Fruit fly (Drosophila melanogaster) whole organism, embryonic: ENCODE results near the gene Lsp1alpha.
A peak's percentile ranks its signal among the peaks of the same experiment; 100 is the strongest.

Source experiments
- CG1024 ChIP-seq: fragments of 200-800 bp; sonication (Bioruptor generic); IDR thresholded peaks from 2 replicates; pipeline ENCODE4 v1.3.6; 2022; ENCODE audit warnings: missing biosample characterization, missing genetic modification characterization
- CG10462 ChIP-seq: fragments of 200-800 bp; sonication (Bioruptor generic); optimal IDR thresholded peaks from 2 replicates; lab custom pipeline; 2016; ENCODE audit warnings: missing biosample characterization, missing genetic modification characterization
- CG10565 ChIP-seq: fragments of 200-800 bp; sonication (Bioruptor generic); optimal IDR thresholded peaks from 3 replicates; lab custom pipeline; 2016; ENCODE audit warnings: missing biosample characterization, mild to moderate bottlenecking, missing genetic modification characterization
- CG11398 ChIP-seq: fragments of 200-800 bp; sonication (Bioruptor generic); optimal IDR thresholded peaks from 2 replicates; lab custom pipeline; 2016; ENCODE audit warnings: missing biosample characterization, missing genetic modification characterization
- CG11504 ChIP-seq: fragments of 200-800 bp; sonication (Bioruptor generic); optimal IDR thresholded peaks from 3 replicates; lab custom pipeline; 2019; ENCODE audit warnings: missing biosample characterization, mild to moderate bottlenecking, missing genetic modification characterization, moderate library complexity
- CG11560 ChIP-seq: fragments of 200-800 bp; sonication (Bioruptor generic); IDR thresholded peaks from 3 replicates; pipeline ENCODE4 v1.3.6; 2022; ENCODE audit warnings: missing biosample characterization, missing genetic modification characterization
- CG13123 ChIP-seq: fragments of 200-800 bp; sonication (Bioruptor generic); optimal IDR thresholded peaks from 2 replicates; lab custom pipeline; 2016; ENCODE audit warnings: missing biosample characterization, missing genetic modification characterization
- CG14014 ChIP-seq: fragments of 200-800 bp; sonication (Bioruptor generic); IDR thresholded peaks from 2 replicates; pipeline ENCODE4 v1.3.6; 2022; ENCODE audit warnings: missing biosample characterization, missing genetic modification characterization
- CG14050 ChIP-seq: fragments of 200-800 bp; sonication (Bioruptor generic); IDR thresholded peaks from 3 replicates; pipeline ENCODE4 v1.3.6; 2022; ENCODE audit warnings: missing biosample characterization, missing genetic modification characterization
- CG14860 ChIP-seq: fragments of 200-800 bp; sonication (Bioruptor generic); IDR thresholded peaks from 3 replicates; pipeline ENCODE4 v1.3.6; 2022; ENCODE audit warnings: missing biosample characterization, missing genetic modification characterization; ENCODE audit not compliant: partially characterized antibody
- CG14965 ChIP-seq: fragments of 200-800 bp; sonication (Bioruptor generic); optimal IDR thresholded peaks from 2 replicates; lab custom pipeline; 2016; ENCODE audit warnings: missing biosample characterization, missing genetic modification characterization, borderline replicate concordance
- CG2678 ChIP-seq: fragments of 200-800 bp; sonication (Bioruptor generic); optimal IDR thresholded peaks from 3 replicates; lab custom pipeline; 2019; ENCODE audit warnings: missing biosample characterization, mild to moderate bottlenecking, missing genetic modification characterization, moderate library complexity
- CG30403 ChIP-seq: fragments of 200-800 bp; sonication (Bioruptor generic); optimal IDR thresholded peaks from 3 replicates; lab custom pipeline; 2016; ENCODE audit warnings: missing biosample characterization, missing genetic modification characterization
- CG32772 ChIP-seq: fragments of 200-800 bp; sonication (Bioruptor generic); IDR thresholded peaks from 2 replicates; pipeline ENCODE4 v1.3.6; 2022; ENCODE audit warnings: missing biosample characterization, missing genetic modification characterization
- CG3726 ChIP-seq: fragments of 200-800 bp; sonication (Bioruptor generic); IDR thresholded peaks from 3 replicates; pipeline ENCODE4, ENCODE4 v1.3.6; 2022; ENCODE audit warnings: missing biosample characterization, missing genetic modification characterization
- CG5180 ChIP-seq: fragments of 200-800 bp; sonication (Bioruptor generic); optimal IDR thresholded peaks from 3 replicates; lab custom pipeline; 2017; ENCODE audit warnings: missing biosample characterization, missing genetic modification characterization, mild to moderate bottlenecking, moderate library complexity, missing genetic modification reagents
- CG6791 ChIP-seq: fragments of 200-800 bp; sonication (Bioruptor generic); IDR thresholded peaks from 3 replicates; pipeline ENCODE4 v1.3.6; 2022; ENCODE audit warnings: missing biosample characterization, missing genetic modification characterization; ENCODE audit not compliant: partially characterized antibody
- CG6813 ChIP-seq: fragments of 200-800 bp; sonication (Bioruptor generic); optimal IDR thresholded peaks from 2 replicates; lab custom pipeline; 2017; ENCODE audit warnings: missing biosample characterization, missing genetic modification characterization, mild to moderate bottlenecking, moderate library complexity, missing genetic modification reagents
- CG6854 ChIP-seq: fragments of 200-800 bp; sonication (Bioruptor generic); optimal IDR thresholded peaks from 3 replicates; lab custom pipeline; 2017; ENCODE audit warnings: missing biosample characterization, mild to moderate bottlenecking, missing genetic modification characterization
- CG7963 ChIP-seq: fragments of 200-800 bp; sonication (Bioruptor generic); IDR thresholded peaks from 3 replicates; pipeline ENCODE4 v1.3.6; 2022; ENCODE audit warnings: missing biosample characterization, missing genetic modification characterization; ENCODE audit not compliant: partially characterized antibody
- CrebB ChIP-seq: fragments of 200-800 bp; sonication (Bioruptor generic); optimal IDR thresholded peaks from 3 replicates; lab custom pipeline; 2018; ENCODE audit warnings: missing biosample characterization, mild to moderate bottlenecking, missing genetic modification characterization
- Deaf1 ChIP-seq: fragments of 200-800 bp; optimal IDR thresholded peaks from 3 replicates; lab custom pipeline; 2019; ENCODE audit warnings: missing biosample characterization, mild to moderate bottlenecking, missing genetic modification characterization, moderate library complexity
- Dek ChIP-seq: fragments of 200-800 bp; sonication (Bioruptor generic); optimal IDR thresholded peaks from 3 replicates; lab custom pipeline; 2019; ENCODE audit warnings: missing biosample characterization, mild to moderate bottlenecking, missing genetic modification characterization, moderate library complexity
- Ets65A ChIP-seq: fragments of 200-800 bp; sonication (Bioruptor generic); peaks from one replicate; lab custom pipeline; 2016; ENCODE audit warnings: missing biosample characterization, missing genetic modification characterization
- GATAe ChIP-seq: fragments of 200-800 bp; sonication (Bioruptor generic); conservative IDR thresholded peaks from 2 replicates; pipeline ENCODE4 v1.3.6; 2022; ENCODE audit warnings: missing biosample characterization, missing genetic modification characterization
- Hand ChIP-seq: fragments of 200-800 bp; sonication (Bioruptor generic); optimal IDR thresholded peaks from 2 replicates; lab custom pipeline; 2017; ENCODE audit warnings: mild to moderate bottlenecking, missing biosample characterization, missing genetic modification reagents, missing genetic modification characterization
- MTF-1 ChIP-seq: fragments of 200-800 bp; sonication (Bioruptor generic); optimal IDR thresholded peaks from 2 replicates; lab custom pipeline; 2018; ENCODE audit warnings: missing biosample characterization, mild to moderate bottlenecking, missing genetic modification characterization, borderline replicate concordance
- Med ChIP-seq: fragments of 200-800 bp; sonication (Bioruptor generic); peaks from one replicate; lab custom pipeline; 2016; ENCODE audit warnings: missing biosample characterization, missing genetic modification characterization, mild to moderate bottlenecking, inconsistent platforms, moderate library complexity
- NC2β ChIP-seq: fragments of 200-800 bp; sonication (Bioruptor generic); optimal IDR thresholded peaks from 2 replicates; lab custom pipeline; 2016; ENCODE audit warnings: missing biosample characterization, missing genetic modification characterization
- NfI ChIP-seq: fragments of 200-800 bp; sonication (Bioruptor generic); optimal IDR thresholded peaks from 3 replicates; lab custom pipeline; 2018; ENCODE audit warnings: missing biosample characterization, mild to moderate bottlenecking, missing genetic modification characterization, moderate library complexity
- Rfx ChIP-seq: fragments of 200-800 bp; sonication (Bioruptor generic); IDR thresholded peaks from 2 replicates; pipeline ENCODE4 v1.3.6; 2022; ENCODE audit warnings: missing biosample characterization, missing genetic modification characterization
- Scr ChIP-seq: fragments of 200-800 bp; sonication (Bioruptor generic); IDR thresholded peaks from 2 replicates; pipeline ENCODE4 v1.3.6; 2022; ENCODE audit warnings: missing biosample characterization, missing genetic modification characterization; ENCODE audit not compliant: partially characterized antibody
- Sin3A ChIP-seq: fragments of >200 bp; optimal IDR thresholded peaks from 2 replicates; lab custom pipeline; 2018
- Sox102F ChIP-seq: fragments of 200-800 bp; sonication (Bioruptor generic); optimal IDR thresholded peaks from 2 replicates; lab custom pipeline; 2018; ENCODE audit warnings: missing biosample characterization, mild to moderate bottlenecking, missing genetic modification characterization, moderate library complexity
- TFAM ChIP-seq: fragments of 200-800 bp; sonication (Bioruptor generic); optimal IDR thresholded peaks from 2 replicates; lab custom pipeline; 2017; ENCODE audit warnings: missing biosample characterization, missing genetic modification characterization, inconsistent platforms
- chif ChIP-seq, 2 experiments: fragments of 200-800 bp; sonication (Bioruptor generic); optimal IDR thresholded peaks; 3 replicates each; lab custom pipeline; 2016; ENCODE audit warnings: missing biosample characterization in 2 of 2, missing genetic modification characterization in 2 of 2
- corto ChIP-seq: fragments of 200-800 bp; sonication (Bioruptor generic); optimal IDR thresholded peaks from 2 replicates; lab custom pipeline; 2016; ENCODE audit warnings: missing biosample characterization, mild to moderate bottlenecking, missing genetic modification characterization, moderate library complexity
- crol ChIP-seq: fragments of 200-800 bp; sonication (Bioruptor generic); IDR thresholded peaks from 2 replicates; pipeline ENCODE4 v1.3.6; 2022; ENCODE audit warnings: missing biosample characterization, missing genetic modification characterization
- dpn ChIP-seq, 2 experiments: fragments of 200-800 bp; sonication (Bioruptor generic); optimal IDR thresholded peaks; 3 replicates each; lab custom pipeline; 2016; ENCODE audit warnings: missing biosample characterization in 2 of 2, missing genetic modification characterization in 2 of 2
- ewg ChIP-seq: fragments of 200-800 bp; sonication (Bioruptor generic); optimal IDR thresholded peaks from 3 replicates; lab custom pipeline; 2017; ENCODE audit warnings: mild to moderate bottlenecking, missing biosample characterization, missing genetic modification reagents, missing genetic modification characterization
- fd102C ChIP-seq: fragments of 200-800 bp; sonication (Bioruptor generic); optimal IDR thresholded peaks from 2 replicates; lab custom pipeline; 2018; ENCODE audit warnings: missing biosample characterization, mild to moderate bottlenecking, missing genetic modification characterization, moderate library complexity
- grau ChIP-seq: fragments of 200-800 bp; optimal IDR thresholded peaks from 3 replicates; lab custom pipeline; 2019; ENCODE audit warnings: missing biosample characterization, mild to moderate bottlenecking, missing genetic modification characterization, moderate library complexity
- hb ChIP-seq: fragments of 200-800 bp; sonication (Bioruptor generic); IDR thresholded peaks from 3 replicates; pipeline ENCODE4 v1.3.6; 2022; ENCODE audit warnings: missing biosample characterization, missing genetic modification characterization; ENCODE audit not compliant: partially characterized antibody
- lola ChIP-seq, 3 experiments: fragments of >200 bp in 2 of 3; fragments of 200-800 bp in 1 of 3; sonication (Bioruptor generic) in 1 of 3; optimal IDR thresholded peaks; 2 replicates each; lab custom pipeline; 2017 to 2019; ENCODE audit warnings: missing biosample characterization in 3 of 3, missing genetic modification characterization in 3 of 3, mild to moderate bottlenecking in 1 of 3, moderate library complexity in 1 of 3
- mam ChIP-seq: fragments of 200-800 bp; sonication (Bioruptor generic); optimal IDR thresholded peaks from 3 replicates; lab custom pipeline; 2016; ENCODE audit warnings: missing biosample characterization, missing genetic modification characterization
- pho ChIP-seq: fragments of 200-800 bp; sonication (Bioruptor generic); optimal IDR thresholded peaks from 2 replicates; lab custom pipeline; 2016; ENCODE audit warnings: missing biosample characterization, missing genetic modification characterization
- pum ChIP-seq: fragments of 200-800 bp; sonication (Bioruptor generic); optimal IDR thresholded peaks from 2 replicates; lab custom pipeline; 2016; ENCODE audit warnings: missing biosample characterization, missing genetic modification characterization
- sens-2 ChIP-seq: fragments of 200-800 bp; sonication (Bioruptor generic); IDR thresholded peaks from 2 replicates; pipeline ENCODE4 v1.3.6; 2022; ENCODE audit warnings: missing biosample characterization, missing genetic modification characterization
- tup ChIP-seq: fragments of 200-800 bp; sonication (Bioruptor generic); optimal IDR thresholded peaks from 2 replicates; lab custom pipeline; 2016; ENCODE audit warnings: missing biosample characterization, mild to moderate bottlenecking, missing genetic modification characterization, moderate library complexity

Lsp1alpha gene

dm6 chrX:12472244-12472736, 17.8 kb upstream of the Lsp1alpha start (continued):
- TF ChIP-seq lola (GFP tag; optimal IDR thresholded peaks at IDR 0.05; lab: Kevin White, UChicago) (peak in 1 of 3 experiments; percentile 83), CG14050 (GFP tag; lab: Robert Waterston, UW) (peak; percentile 90), chif (GFP tag; optimal IDR thresholded peaks at IDR 0.05; lab: Kevin White, UChicago) (peak; percentile 49 to 57), corto (peak; percentile 89), NfI (GFP tag; lab: Kevin White, UChicago) (peak; percentile 92), Rfx (GFP tag; lab: Robert Waterston, UW) (peak; percentile 98), pho (GFP tag; lab: Kevin White, UChicago) (peak; percentile 56), CG11560 (tag; lab: Robert Waterston, UW) (peak; percentile 84), CG1024 (peak; percentile 84), Scr (GFP tag; lab: Robert Waterston, UW) (no peak), NC2β (GFP tag; lab: Kevin White, UChicago) (peak; percentile 38), CG11504 (peak; percentile 96), Sin3A (lab: Kevin White, UChicago) (no peak), CG30403 (GFP tag; lab: Kevin White, UChicago) (peak; percentile 95), Ets65A (GFP tag; lab: Kevin White, UChicago) (peak; percentile 95), CrebB (tag; lab: Kevin White, UChicago) (peak; percentile 91), crol (GFP tag; lab: Robert Waterston, UW) (peak; percentile 61), grau (peak; percentile 96), Deaf1 (tag; lab: Kevin White, UChicago) (peak; percentile 79), CG6854 (GFP tag; lab: Kevin White, UChicago) (peak; percentile 92), Dek (tag; lab: Kevin White, UChicago) (peak; percentile 93), ewg (GFP tag; lab: Kevin White, UChicago) (peak; percentile 84), pum (peak; percentile 44), CG14014 (GFP tag; lab: Robert Waterston, UW) (peak; percentile 97), GATAe (GFP tag; lab: Robert Waterston, UW) (peak; percentile 79; the same call in 1 of the 2 replicates), CG3726 (GFP tag; lab: Robert Waterston, UW) (peak; percentile 88), CG10565 (peak; percentile 57), CG32772 (GFP tag; lab: Robert Waterston, UW) (peak; percentile 94), CG14965 (GFP tag; lab: Kevin White, UChicago) (no peak), CG5180 (GFP tag; lab: Kevin White, UChicago) (peak; percentile 85), hb (GFP tag; lab: Robert Waterston, UW) (no peak), TFAM (peak; percentile 53), CG10462 (peak; percentile 70), dpn (GFP tag; optimal IDR thresholded peaks at IDR 0.05; lab: Kevin White, UChicago) (peak; percentile 80 to 91), tup (GFP tag; lab: Kevin White, UChicago) (peak; percentile 77), CG11398 (no peak), CG13123 (GFP tag; lab: Kevin White, UChicago) (peak; percentile 81), CG6791 (GFP tag; lab: Robert Waterston, UW) (no peak), MTF-1 (GFP tag; lab: Kevin White, UChicago) (peak; percentile 81), fd102C (GFP tag; lab: Kevin White, UChicago) (peak; percentile 42), Med (GFP tag; lab: Kevin White, UChicago) (peak; percentile 93), Sox102F (GFP tag; lab: Kevin White, UChicago) (peak; percentile 95), Hand (peak; percentile 92), CG2678 (tag; lab: Kevin White, UChicago) (peak; percentile 98), CG14860 (GFP tag; lab: Robert Waterston, UW) (no peak), sens-2 (GFP tag; lab: Robert Waterston, UW) (peak; percentile 82), mam (GFP tag; lab: Kevin White, UChicago) (peak; percentile 78), CG7963 (GFP tag; lab: Robert Waterston, UW) (no peak), CG6813 (GFP tag; lab: Kevin White, UChicago) (peak; percentile 88)
